Worm (Caenorhabditis elegans): ENCODE measurements around the gene F16G10.3.

Gene F16G10.3

ce11 chrII:2372090-2372489 lies at the start of gene F16G10.3:
Gene F16G10.3, plus strand, starts transcription at chrII:2372390.
- TF ChIP-seq T22C8.4 (GFP tag; IDR thresholded peaks at IDR 0.05) (no peak), tab-1 (GFP tag; IDR thresholded peaks at IDR 0.05) (no peak), ztf-29 (GFP tag; IDR thresholded peaks at IDR 0.05) (no peak), klf-2 (GFP tag; conservative IDR thresholded peaks at IDR 0.05) (no peak)

- TF ChIP-seq flt-1 (GFP tag; IDR thresholded peaks at IDR 0.05) (no peak), tab-1 (GFP tag; IDR thresholded peaks at IDR 0.05) (no peak), T22C8.4 (GFP tag; IDR thresholded peaks at IDR 0.05) (no peak), ztf-23 (GFP tag; IDR thresholded peaks at IDR 0.05) (no peak), med-1 (GFP tag; optimal IDR thresholded peaks at IDR 0.05; ENCODE audit: insufficient read depth) (no peak), ztf-29 (GFP tag; IDR thresholded peaks at IDR 0.05) (no peak), ref-1 (GFP tag; conservative IDR thresholded peaks at IDR 0.05) (no peak), cog-1 (tag; optimal IDR thresholded peaks at IDR 0.05) (no peak), klf-2 (GFP tag; conservative IDR thresholded peaks at IDR 0.05) (no peak)
These were observed 49.2 kb upstream of the F16G10.3 start, which contains the start of the genes ZK1240.6 and ZK1240.2 for ce11 chrII:2322857-2323518. Gene ZK1240.6, minus strand, starts transcription at chrII:2322907. Gene ZK1240.2, plus strand, starts transcription at chrII:2323376.

DNA sequence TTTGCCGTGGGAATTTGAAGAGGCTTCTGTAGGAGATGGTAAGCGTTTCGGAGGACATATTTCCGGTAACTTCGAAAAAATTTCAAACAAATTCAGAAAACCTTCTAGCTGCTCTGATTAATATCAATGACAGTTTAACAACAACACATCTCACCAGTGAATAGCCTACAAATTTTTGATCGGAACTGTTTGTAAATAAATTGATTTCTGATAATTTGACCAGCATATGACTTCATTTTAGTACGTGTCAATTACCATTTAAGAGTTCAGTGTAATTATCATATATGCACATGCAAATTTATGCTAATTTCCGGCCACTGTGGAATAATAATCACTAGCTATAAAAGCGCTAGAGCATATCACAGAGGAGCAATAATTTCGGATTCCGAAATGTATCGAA lies 47.2 kb upstream of the F16G10.3 start, which contains the start of gene ZK1240.11:
Gene ZK1240.11, plus strand, starts transcription at position 301 of the 400 bp plus-strand sequence.
- TF ChIP-seq ztf-29 (GFP tag; IDR thresholded peaks at IDR 0.05), result no peak
- no peak for TF ChIP-seq med-1 (GFP tag; optimal IDR thresholded peaks at IDR 0.05; ENCODE audit: insufficient read depth)
- no peak for TF ChIP-seq T22C8.4 (GFP tag; IDR thresholded peaks at IDR 0.05)
- no peak for TF ChIP-seq tab-1 (GFP tag; IDR thresholded peaks at IDR 0.05)
- no peak for TF ChIP-seq klf-2 (GFP tag; conservative IDR thresholded peaks at IDR 0.05)
- TF ChIP-seq ref-1 (GFP tag; conservative IDR thresholded peaks at IDR 0.05), result no peak
- TF ChIP-seq flt-1 (GFP tag; IDR thresholded peaks at IDR 0.05), result no peak
- TF ChIP-seq cog-1 (tag; optimal IDR thresholded peaks at IDR 0.05), result no peak
- no peak for TF ChIP-seq ztf-23 (GFP tag; IDR thresholded peaks at IDR 0.05)

DNA sequence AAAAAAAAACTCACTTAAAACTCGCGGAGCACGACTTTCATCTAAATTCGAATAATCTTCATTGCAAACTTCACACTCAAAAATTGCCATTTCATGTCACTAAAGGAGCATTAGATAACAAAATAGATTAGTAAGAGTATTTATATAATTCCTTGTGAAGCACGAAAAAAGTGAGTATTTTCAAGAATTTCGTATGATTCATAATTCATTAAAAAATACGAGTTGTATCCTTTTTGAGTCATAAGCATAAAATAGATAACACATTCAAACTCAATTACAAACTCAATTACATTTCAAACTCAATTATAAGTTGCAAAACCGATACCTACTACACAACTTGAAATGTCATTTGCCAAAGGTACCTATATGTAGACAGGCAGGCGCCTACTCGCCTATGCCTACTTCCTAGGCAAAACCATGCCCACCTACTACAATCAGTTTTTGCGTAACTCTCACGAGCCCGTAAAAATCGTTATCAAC lies 43.2 kb upstream of the F16G10.3 start, which contains the start of the genes ZK1240.8 and ZK1240.1:
Gene ZK1240.8, minus strand, starts transcription at position 101 of the 480 bp plus-strand sequence.
Gene ZK1240.1, plus strand, starts transcription at position 430 of the 480 bp plus-strand sequence.
- TF ChIP-seq ref-1 (GFP tag; conservative IDR thresholded peaks at IDR 0.05) (no peak), tab-1 (GFP tag; IDR thresholded peaks at IDR 0.05) (no peak), ztf-23 (GFP tag; IDR thresholded peaks at IDR 0.05) (no peak), klf-2 (GFP tag; conservative IDR thresholded peaks at IDR 0.05) (no peak), T22C8.4 (GFP tag; IDR thresholded peaks at IDR 0.05) (no peak), med-1 (GFP tag; optimal IDR thresholded peaks at IDR 0.05; ENCODE audit: insufficient read depth) (no peak), ztf-29 (GFP tag; IDR thresholded peaks at IDR 0.05) (no peak)

DNA sequence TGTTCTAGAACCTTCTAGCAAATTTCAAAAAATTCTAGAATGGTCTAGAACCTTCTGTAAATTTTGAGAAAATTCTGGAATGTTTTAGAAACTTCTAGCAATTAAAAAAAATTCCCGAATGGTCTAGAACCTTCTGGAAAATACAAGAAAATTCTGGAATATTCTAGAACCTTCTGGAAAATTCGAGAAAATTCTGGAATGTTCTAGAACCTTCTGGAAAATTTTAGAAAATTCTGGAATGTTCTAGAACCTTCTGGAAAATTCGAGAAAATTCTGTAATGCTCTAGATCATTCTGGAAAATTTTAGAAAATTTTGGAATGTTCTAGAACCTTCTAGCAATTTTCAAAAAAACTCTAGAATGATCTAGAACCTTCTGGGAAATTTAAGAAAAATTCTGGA lies 41.7 kb upstream of the F16G10.3 start:
- no peak for TF ChIP-seq ref-1 (GFP tag; conservative IDR thresholded peaks at IDR 0.05)
- TF ChIP-seq med-1 (GFP tag; optimal IDR thresholded peaks at IDR 0.05; ENCODE audit: insufficient read depth), result no peak
- TF ChIP-seq ztf-29 (GFP tag; IDR thresholded peaks at IDR 0.05), result no peak
- TF ChIP-seq cog-1 (tag; optimal IDR thresholded peaks at IDR 0.05), result no peak
- TF ChIP-seq flt-1 (GFP tag; IDR thresholded peaks at IDR 0.05), result peak; percentile 63
- no peak for TF ChIP-seq ztf-23 (GFP tag; IDR thresholded peaks at IDR 0.05)

ce11 chrII:2332220-2332619 lies 40.0 kb upstream of the F16G10.3 start, which contains the start of gene F43C11.8:
Gene F43C11.8, plus strand, starts transcription at chrII:2332520.
- TF ChIP-seq cog-1 (tag; optimal IDR thresholded peaks at IDR 0.05) (no peak), ztf-29 (GFP tag; IDR thresholded peaks at IDR 0.05) (no peak), med-1 (GFP tag; optimal IDR thresholded peaks at IDR 0.05; ENCODE audit: insufficient read depth) (no peak), flt-1 (GFP tag; IDR thresholded peaks at IDR 0.05) (no peak), tab-1 (GFP tag; IDR thresholded peaks at IDR 0.05) (no peak), klf-2 (GFP tag; conservative IDR thresholded peaks at IDR 0.05) (no peak), ref-1 (GFP tag; conservative IDR thresholded peaks at IDR 0.05) (no peak), ztf-23 (GFP tag; IDR thresholded peaks at IDR 0.05) (no peak), T22C8.4 (GFP tag; IDR thresholded peaks at IDR 0.05) (no peak)

DNA sequence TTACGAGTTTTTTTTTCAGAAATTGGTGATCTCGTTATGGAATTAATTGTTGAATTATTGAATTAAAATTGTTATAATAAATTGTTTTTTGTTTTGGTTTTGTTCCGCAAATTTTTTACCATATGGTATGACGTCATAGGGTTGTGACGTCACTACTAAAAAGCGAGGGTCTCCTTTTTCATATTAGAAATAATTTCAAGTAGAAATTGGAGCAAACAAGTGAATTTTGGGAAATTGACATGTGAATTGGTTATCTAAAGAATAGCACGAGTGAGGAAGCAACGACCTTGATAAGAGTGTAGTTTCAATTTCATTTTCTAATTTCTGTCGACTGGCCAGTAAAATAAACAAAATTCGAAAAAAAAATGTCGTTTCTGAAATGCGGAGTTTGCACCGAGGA lies 36.6 kb upstream of the F16G10.3 start, which contains the start of gene F43C11.7:
Gene F43C11.7, plus strand, starts transcription at position 326 of the 400 bp plus-strand sequence.
- no peak for TF ChIP-seq ref-1 (GFP tag; conservative IDR thresholded peaks at IDR 0.05)
- TF ChIP-seq tab-1 (GFP tag; IDR thresholded peaks at IDR 0.05), result no peak
- TF ChIP-seq T22C8.4 (GFP tag; IDR thresholded peaks at IDR 0.05), result no peak

DNA sequence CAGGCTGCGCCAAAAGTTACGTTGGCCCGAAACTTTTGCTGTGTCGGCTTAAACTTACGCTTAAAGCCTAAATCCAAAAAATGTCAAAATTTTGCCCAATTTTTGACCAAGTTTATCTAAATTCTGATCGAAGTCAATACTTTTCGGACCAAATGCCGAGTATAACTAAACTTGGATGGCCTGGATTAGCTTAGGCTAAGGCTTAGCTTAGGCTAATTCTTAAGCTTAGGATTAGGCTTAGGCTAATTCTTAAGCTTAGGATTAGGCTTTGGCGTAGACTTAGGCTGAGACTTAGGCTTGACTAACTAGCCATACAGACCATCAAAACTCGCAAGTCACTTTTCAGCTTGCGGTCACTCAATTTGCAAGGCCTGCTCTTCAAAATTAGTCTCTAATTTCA lies 36.0 kb upstream of the F16G10.3 start:
- TF ChIP-seq klf-2 (GFP tag; conservative IDR thresholded peaks at IDR 0.05) (no peak), ztf-23 (GFP tag; IDR thresholded peaks at IDR 0.05) (no peak)

- TF ChIP-seq cog-1 (tag; optimal IDR thresholded peaks at IDR 0.05) (no peak), klf-2 (GFP tag; conservative IDR thresholded peaks at IDR 0.05) (no peak), ref-1 (GFP tag; conservative IDR thresholded peaks at IDR 0.05) (no peak), flt-1 (GFP tag; IDR thresholded peaks at IDR 0.05) (no peak), med-1 (GFP tag; optimal IDR thresholded peaks at IDR 0.05; ENCODE audit: insufficient read depth) (no peak), tab-1 (GFP tag; IDR thresholded peaks at IDR 0.05) (no peak), ztf-23 (GFP tag; IDR thresholded peaks at IDR 0.05) (no peak), ztf-29 (GFP tag; IDR thresholded peaks at IDR 0.05) (no peak), T22C8.4 (GFP tag; IDR thresholded peaks at IDR 0.05) (no peak)
These were observed 31.2 kb upstream of the F16G10.3 start for ce11 chrII:2340974-2341373.

- TF ChIP-seq ztf-23 (GFP tag; IDR thresholded peaks at IDR 0.05), result no peak
- no peak for TF ChIP-seq ref-1 (GFP tag; conservative IDR thresholded peaks at IDR 0.05)
- no peak for TF ChIP-seq tab-1 (GFP tag; IDR thresholded peaks at IDR 0.05)
- no peak for TF ChIP-seq flt-1 (GFP tag; IDR thresholded peaks at IDR 0.05)
- no peak for TF ChIP-seq T22C8.4 (GFP tag; IDR thresholded peaks at IDR 0.05)
- no peak for TF ChIP-seq klf-2 (GFP tag; conservative IDR thresholded peaks at IDR 0.05)
- no peak for TF ChIP-seq cog-1 (tag; optimal IDR thresholded peaks at IDR 0.05)
- TF ChIP-seq med-1 (GFP tag; optimal IDR thresholded peaks at IDR 0.05; ENCODE audit: insufficient read depth), result no peak
- no peak for TF ChIP-seq ztf-29 (GFP tag; IDR thresholded peaks at IDR 0.05)
These were observed 30.7 kb upstream of the F16G10.3 start, which contains the start of gene enri-1 for ce11 chrII:2341515-2341914. Gene enri-1, minus strand, starts transcription at chrII:2341615.
